Fruit fly (Drosophila melanogaster) S2 (cell line): ENCODE data around the gene Atg2.

Source experiments
- CG8478 ChIP-seq: fragments of >200 bp; optimal IDR thresholded peaks from 2 replicates; lab custom pipeline; 2018
- CTCF ChIP-seq, 2 experiments: fragments of >200 bp; optimal IDR thresholded peaks; 2 replicates each; lab custom pipeline; 2018

- no peak for TF ChIP-seq CG8478 (lab: Kevin White, UChicago)
- no peak for TF ChIP-seq CTCF (optimal IDR thresholded peaks at IDR 0.05; lab: Kevin White, UChicago)
These were observed 10.4 kb upstream of the Atg2 start for dm6 chr3L:2763762-2764161.
